Worm (Caenorhabditis elegans) whole organism, L1 larva: ENCODE measurements around the gene K08D10.13.

ENCODE experiments used
- C04F5.9 ChIP-seq: sonication (generic microtip); optimal IDR thresholded peaks from 2 replicates; lab custom pipeline; 2016; ENCODE audit warnings: missing genetic modification characterization, missing compliant biosample characterization
- C34B4.2 ChIP-seq: sonication (generic microtip); optimal IDR thresholded peaks from 2 replicates; lab custom pipeline; 2017; ENCODE audit warnings: mild to moderate bottlenecking, missing genetic modification characterization, missing compliant biosample characterization
- F16B12.6 ChIP-seq: fragments of 150-350 bp; optimal IDR thresholded peaks from 2 replicates; lab custom pipeline; 2014; ENCODE audit warnings: missing biosample characterization, missing genetic modification characterization
- Y116A8C.19 ChIP-seq: sonication (generic microtip); optimal IDR thresholded peaks from 2 replicates; lab custom pipeline; 2016; ENCODE audit warnings: missing compliant biosample characterization, missing genetic modification characterization, borderline replicate concordance
- alr-1 ChIP-seq: fragments of 200-800 bp; sonication (Bioruptor generic); optimal IDR thresholded peaks from 2 replicates; lab custom pipeline; 2018; ENCODE audit warnings: borderline replicate concordance, mild to moderate bottlenecking, missing genetic modification characterization, missing compliant biosample characterization
- blmp-1 ChIP-seq: fragments of 150-350 bp; optimal IDR thresholded peaks from 2 replicates; lab custom pipeline; 2014; ENCODE audit warnings: missing biosample characterization, missing genetic modification characterization
- ceh-82 ChIP-seq, 3 experiments: fragments of 150-350 bp in 1 of 3; sonication (generic microtip) in 2 of 3; optimal IDR thresholded peaks; 2 replicates each; lab custom pipeline; 2014 to 2017; ENCODE audit warnings: missing biosample characterization in 3 of 3, missing genetic modification characterization in 3 of 3
- dpl-1 ChIP-seq, 3 experiments: fragments of 150-350 bp in 2 of 3; sonication (generic microtip) in 1 of 3; optimal IDR thresholded peaks; 2 replicates each; lab custom pipeline; 2014 to 2017; ENCODE audit warnings: missing biosample characterization in 3 of 3, missing genetic modification characterization in 3 of 3, missing genetic modification reagents in 3 of 3
- dsc-1 ChIP-seq: sonication (generic microtip); optimal IDR thresholded peaks from 2 replicates; lab custom pipeline; 2016; ENCODE audit warnings: mild to moderate bottlenecking, missing genetic modification characterization, missing compliant biosample characterization
- egl-27 ChIP-seq, 2 experiments: fragments of 150-350 bp in 1 of 2; sonication (generic microtip); optimal IDR thresholded peaks; 3 replicates each; lab custom pipeline; 2017 to 2018; ENCODE audit warnings: missing biosample characterization in 2 of 2, missing genetic modification characterization in 2 of 2, missing genetic modification reagents in 2 of 2
- elt-2 ChIP-seq: sonication (generic microtip); optimal IDR thresholded peaks from 2 replicates; lab custom pipeline; 2016; ENCODE audit warnings: missing genetic modification characterization, mild to moderate bottlenecking, inconsistent platforms, missing compliant biosample characterization, missing genetic modification reagents
- fkh-4 ChIP-seq: sonication (generic microtip); optimal IDR thresholded peaks from 2 replicates; lab custom pipeline; 2016; ENCODE audit warnings: missing compliant biosample characterization, missing genetic modification characterization, borderline replicate concordance
- fkh-8 ChIP-seq: sonication (generic microtip); optimal IDR thresholded peaks from 2 replicates; lab custom pipeline; 2016; ENCODE audit warnings: mild to moderate bottlenecking, missing genetic modification characterization, missing compliant biosample characterization
- fos-1 ChIP-seq: fragments of 150-350 bp; optimal IDR thresholded peaks from 2 replicates; lab custom pipeline; 2014; ENCODE audit warnings: missing biosample characterization, missing genetic modification characterization
- grh-1 ChIP-seq: fragments of 200-800 bp; sonication (Bioruptor generic); IDR thresholded peaks from 2 replicates; pipeline ENCODE4 v1.3.6; 2022; ENCODE audit warnings: missing genetic modification reagents, missing genetic modification characterization, missing compliant biosample characterization
- hlh-17 ChIP-seq: fragments of 200-800 bp; sonication (Bioruptor generic); optimal IDR thresholded peaks from 2 replicates; lab custom pipeline; 2018; ENCODE audit warnings: missing genetic modification characterization, mild to moderate bottlenecking, missing compliant biosample characterization, moderate library complexity, borderline replicate concordance
- hpl-2 ChIP-seq: fragments of 150-350 bp; optimal IDR thresholded peaks from 2 replicates; lab custom pipeline; 2014; ENCODE audit warnings: missing biosample characterization, missing genetic modification reagents, missing genetic modification characterization
- isw-1 ChIP-seq: fragments of 200-800 bp; sonication (Bioruptor generic); IDR thresholded peaks from 2 replicates; pipeline ENCODE4 v1.3.6; 2022; ENCODE audit warnings: missing genetic modification characterization, missing compliant biosample characterization
- lin-13 ChIP-seq: fragments of 150-350 bp; optimal IDR thresholded peaks from 2 replicates; lab custom pipeline; 2014; ENCODE audit warnings: missing biosample characterization, missing genetic modification reagents, missing genetic modification characterization
- lin-35 ChIP-seq, 2 experiments: fragments of 150-350 bp; optimal IDR thresholded peaks; 2 replicates each; lab custom pipeline; 2014; ENCODE audit warnings: missing biosample characterization in 2 of 2, missing genetic modification characterization in 2 of 2, missing genetic modification reagents in 2 of 2
- mab-9 ChIP-seq: fragments of 200-800 bp; sonication (Bioruptor generic); IDR thresholded peaks from 2 replicates; pipeline ENCODE4 v1.3.6; 2022; ENCODE audit warnings: missing genetic modification reagents, missing genetic modification characterization, missing compliant biosample characterization
- mep-1 ChIP-seq: fragments of 150-350 bp; optimal IDR thresholded peaks from 2 replicates; lab custom pipeline; 2014; ENCODE audit warnings: missing biosample characterization, missing genetic modification characterization
- nhr-19 ChIP-seq: fragments of 200-800 bp; sonication (Bioruptor generic); conservative IDR thresholded peaks from 2 replicates; pipeline ENCODE4 v1.3.6; 2022; ENCODE audit warnings: missing genetic modification characterization, missing compliant biosample characterization
- nhr-237 ChIP-seq: fragments of 150-350 bp; optimal IDR thresholded peaks from 2 replicates; lab custom pipeline; 2014; ENCODE audit warnings: missing biosample characterization, missing genetic modification characterization
- nhr-71 ChIP-seq: sonication (generic microtip); optimal IDR thresholded peaks from 2 replicates; lab custom pipeline; 2016; ENCODE audit warnings: mild to moderate bottlenecking, missing genetic modification characterization, moderate library complexity, missing compliant biosample characterization
- nhr-84 ChIP-seq: sonication (generic microtip); optimal IDR thresholded peaks from 2 replicates; lab custom pipeline; 2017; ENCODE audit warnings: missing biosample characterization, missing genetic modification characterization
- pax-3 ChIP-seq: fragments of 200-800 bp; sonication (Bioruptor generic); optimal IDR thresholded peaks from 2 replicates; lab custom pipeline; 2018; ENCODE audit warnings: mild to moderate bottlenecking, missing genetic modification characterization, moderate library complexity, missing compliant biosample characterization
- pqm-1 ChIP-seq: sonication (generic microtip); optimal IDR thresholded peaks from 3 replicates; lab custom pipeline; 2017; ENCODE audit warnings: missing biosample characterization, missing genetic modification characterization
- rnt-1 ChIP-seq: sonication (generic microtip); optimal IDR thresholded peaks from 2 replicates; lab custom pipeline; 2016; ENCODE audit warnings: mild to moderate bottlenecking, missing genetic modification characterization, moderate library complexity, missing compliant biosample characterization
- snu-23 ChIP-seq: sonication (generic microtip); optimal IDR thresholded peaks from 2 replicates; lab custom pipeline; 2016; ENCODE audit warnings: missing genetic modification characterization, missing compliant biosample characterization
- sox-4 ChIP-seq: sonication (generic microtip); optimal IDR thresholded peaks from 2 replicates; lab custom pipeline; 2016; ENCODE audit warnings: missing genetic modification characterization, missing compliant biosample characterization
- sptf-1 ChIP-seq: fragments of 150-350 bp; optimal IDR thresholded peaks from 2 replicates; lab custom pipeline; 2014; ENCODE audit warnings: missing biosample characterization, missing genetic modification characterization
- sup-37 ChIP-seq: fragments of 200-800 bp; sonication (Bioruptor generic); optimal IDR thresholded peaks from 2 replicates; lab custom pipeline; 2018; ENCODE audit warnings: mild to moderate bottlenecking, missing genetic modification characterization, missing compliant biosample characterization
- swsn-7 ChIP-seq: sonication (generic microtip); optimal IDR thresholded peaks from 2 replicates; lab custom pipeline; 2016; ENCODE audit warnings: missing genetic modification characterization, missing compliant biosample characterization
- unc-98 ChIP-seq: fragments of 200-800 bp; sonication (Bioruptor generic); IDR thresholded peaks from 2 replicates; pipeline ENCODE4 v1.3.6; 2022; ENCODE audit warnings: missing genetic modification characterization, missing compliant biosample characterization
- vab-15 ChIP-seq: sonication (generic microtip); optimal IDR thresholded peaks from 2 replicates; lab custom pipeline; 2017; ENCODE audit warnings: missing genotype, mild to moderate bottlenecking, missing genetic modification characterization, missing compliant biosample characterization
- xbp-1 ChIP-seq: sonication (generic microtip); optimal IDR thresholded peaks from 2 replicates; lab custom pipeline; 2016; ENCODE audit warnings: missing genetic modification characterization, missing compliant biosample characterization
- zip-4 ChIP-seq: fragments of 200-800 bp; sonication (Bioruptor generic); optimal IDR thresholded peaks from 2 replicates; lab custom pipeline; 2018; ENCODE audit warnings: mild to moderate bottlenecking, missing genetic modification characterization, moderate library complexity, missing compliant biosample characterization
- ztf-11 ChIP-seq, 2 experiments: sonication (generic microtip); optimal IDR thresholded peaks; 2 replicates each; lab custom pipeline; 2016 to 2017; ENCODE audit warnings: missing genetic modification characterization in 2 of 2, missing biosample characterization in 1 of 2, missing compliant biosample characterization in 1 of 2

Gene K08D10.13

ce11 chrIV:4173789-4174188 is 2.4 kb upstream of the K08D10.13 start, which contains the start of gene rnp-3:
Gene rnp-3, plus strand, starts transcription at chrIV:4174089.
- TF ChIP-seq swsn-7 (tag; lab: Kevin White, UChicago): no peak
- no peak for TF ChIP-seq alr-1 (tag; lab: Kevin White, UChicago)
- no peak for TF ChIP-seq nhr-71 (tag; lab: Kevin White, UChicago)

- TF ChIP-seq sox-4 (no peak), sup-37 (GFP tag; lab: Kevin White, UChicago) (no peak), pqm-1 (tag; lab: Kevin White, UChicago) (no peak), isw-1 (GFP tag; lab: Robert Waterston, UW) (no peak), egl-27 (tag; optimal IDR thresholded peaks at IDR 0.05; lab: Kevin White, UChicago) (no peak), mep-1 (no peak), nhr-84 (tag; lab: Kevin White, UChicago) (no peak), hlh-17 (GFP tag; lab: Kevin White, UChicago) (no peak), elt-2 (tag; lab: Kevin White, UChicago) (no peak), swsn-7 (tag; lab: Kevin White, UChicago) (no peak), Y116A8C.19 (tag; lab: Kevin White, UChicago) (no peak), blmp-1 (tag; lab: Kevin White, UChicago) (no peak), ceh-82 (tag; optimal IDR thresholded peaks at IDR 0.05; lab: Kevin White, UChicago) (no peak), fkh-4 (tag; lab: Kevin White, UChicago) (no peak), dsc-1 (tag; lab: Kevin White, UChicago) (no peak), nhr-19 (GFP tag; lab: Robert Waterston, UW) (no peak), dpl-1 (GFP tag; optimal IDR thresholded peaks at IDR 0.05; lab: Kevin White, UChicago) (no peak), unc-98 (no peak)
Observed at ce11 chrIV:4172242-4172641, 861 bp upstream of the K08D10.13 start.

- TF ChIP-seq nhr-237 (tag; lab: Kevin White, UChicago) (no peak), grh-1 (GFP tag; lab: Robert Waterston, UW) (no peak), dsc-1 (tag; lab: Kevin White, UChicago) (no peak), lin-35 (GFP tag; optimal IDR thresholded peaks at IDR 0.05; lab: Kevin White, UChicago) (no peak), F16B12.6 (tag; lab: Kevin White, UChicago) (no peak), snu-23 (no peak), mab-9 (GFP tag; lab: Robert Waterston, UW) (no peak), fos-1 (no peak), xbp-1 (tag; lab: Kevin White, UChicago) (no peak), zip-4 (GFP tag; lab: Kevin White, UChicago) (no peak), ceh-82 (tag; optimal IDR thresholded peaks at IDR 0.05; lab: Kevin White, UChicago) (no peak), nhr-19 (GFP tag; lab: Robert Waterston, UW) (no peak), elt-2 (tag; lab: Kevin White, UChicago) (no peak), lin-13 (GFP tag; lab: Kevin White, UChicago) (no peak), hpl-2 (GFP tag; lab: Kevin White, UChicago) (no peak), C34B4.2 (tag; lab: Kevin White, UChicago) (no peak), rnt-1 (no peak), fkh-8 (no peak), sptf-1 (tag; lab: Kevin White, UChicago) (no peak), pax-3 (tag; lab: Kevin White, UChicago) (no peak)
Observed at ce11 chrIV:4167296-4167695, 4.1 kb downstream of the K08D10.13 start.

ce11 chrIV:4164392-4164791 is 7.0 kb downstream of the K08D10.13 start, which contains the start of gene scrm-8:
Gene scrm-8, plus strand, starts transcription at chrIV:4164692.
- TF ChIP-seq vab-15 (tag; lab: Kevin White, UChicago) (no peak), C04F5.9 (tag; lab: Kevin White, UChicago) (no peak), rnt-1 (no peak), ztf-11 (tag; optimal IDR thresholded peaks at IDR 0.05; lab: Kevin White, UChicago) (no peak)
